Fruit fly (Drosophila melanogaster) whole organism, embryonic: Measurements from ENCODE around the gene CG13038.

Experiments
- Ada2b ChIP-seq: fragments of 200-800 bp; sonication (Bioruptor generic); IDR thresholded peaks from 2 replicates; pipeline ENCODE4 v1.3.6; 2022; ENCODE audit warnings: missing biosample characterization, missing genetic modification characterization
- Aef1 ChIP-seq: fragments of 200-800 bp; sonication (Bioruptor generic); IDR thresholded peaks from 3 replicates; pipeline ENCODE4 v1.3.6; 2022; ENCODE audit warnings: missing biosample characterization, missing genetic modification characterization
- CG10543 ChIP-seq: fragments of 200-800 bp; sonication (Bioruptor generic); optimal IDR thresholded peaks from 3 replicates; lab custom pipeline; 2017; ENCODE audit warnings: missing biosample characterization, mild to moderate bottlenecking, missing genetic modification characterization, moderate library complexity
- CG10565 ChIP-seq: fragments of 200-800 bp; sonication (Bioruptor generic); optimal IDR thresholded peaks from 3 replicates; lab custom pipeline; 2016; ENCODE audit warnings: missing biosample characterization, mild to moderate bottlenecking, missing genetic modification characterization
- CG12071 ChIP-seq: fragments of 200-800 bp; sonication (Bioruptor generic); optimal IDR thresholded peaks from 3 replicates; lab custom pipeline; 2018; ENCODE audit warnings: missing biosample characterization, mild to moderate bottlenecking, missing genetic modification characterization
- CG1233 ChIP-seq: fragments of 200-800 bp; sonication (Bioruptor generic); optimal IDR thresholded peaks from 4 replicates; lab custom pipeline; 2018; ENCODE audit warnings: missing biosample characterization, mild to moderate bottlenecking, missing genetic modification characterization
- CG13624 ChIP-seq: fragments of 200-800 bp; sonication (Bioruptor generic); optimal IDR thresholded peaks from 2 replicates; lab custom pipeline; 2016; ENCODE audit warnings: missing biosample characterization, missing genetic modification characterization
- CG13775 ChIP-seq: fragments of 200-800 bp; sonication (Bioruptor generic); optimal IDR thresholded peaks from 3 replicates; lab custom pipeline; 2017; ENCODE audit warnings: missing biosample characterization, mild to moderate bottlenecking, missing genetic modification characterization
- CG14710 ChIP-seq: fragments of 200-800 bp; sonication (Bioruptor generic); optimal IDR thresholded peaks from 3 replicates; lab custom pipeline; 2019; ENCODE audit warnings: missing biosample characterization, mild to moderate bottlenecking, missing genetic modification characterization, moderate library complexity
- CG14860 ChIP-seq: fragments of 200-800 bp; sonication (Bioruptor generic); IDR thresholded peaks from 3 replicates; pipeline ENCODE4 v1.3.6; 2022; ENCODE audit warnings: missing biosample characterization, missing genetic modification characterization; ENCODE audit not compliant: partially characterized antibody
- CG18764 ChIP-seq: fragments of 200-800 bp; sonication (Bioruptor generic); optimal IDR thresholded peaks from 3 replicates; lab custom pipeline; 2016; ENCODE audit warnings: missing biosample characterization, missing genetic modification characterization
- CG6683 ChIP-seq: fragments of 200-800 bp; sonication (Bioruptor generic); optimal IDR thresholded peaks from 2 replicates; lab custom pipeline; 2017; ENCODE audit warnings: missing biosample characterization, mild to moderate bottlenecking, missing genetic modification characterization, missing genetic modification reagents
- CG7271 ChIP-seq: fragments of 200-800 bp; sonication (Bioruptor generic); optimal IDR thresholded peaks from 2 replicates; lab custom pipeline; 2018; ENCODE audit warnings: missing biosample characterization, mild to moderate bottlenecking, missing genetic modification characterization, moderate library complexity
- CG7963 ChIP-seq: fragments of 200-800 bp; sonication (Bioruptor generic); IDR thresholded peaks from 3 replicates; pipeline ENCODE4 v1.3.6; 2022; ENCODE audit warnings: missing biosample characterization, missing genetic modification characterization; ENCODE audit not compliant: partially characterized antibody
- Chrac-16 ChIP-seq: fragments of 200-800 bp; sonication (Bioruptor generic); optimal IDR thresholded peaks from 3 replicates; lab custom pipeline; 2016; ENCODE audit warnings: missing biosample characterization, missing genetic modification characterization
- Dll ChIP-seq: fragments of 200-800 bp; sonication (Bioruptor generic); IDR thresholded peaks from 4 replicates; pipeline ENCODE4 v1.3.6; 2022; ENCODE audit warnings: missing biosample characterization, missing genetic modification characterization; ENCODE audit not compliant: partially characterized antibody
- ERR ChIP-seq: fragments of 200-800 bp; sonication (Bioruptor generic); optimal IDR thresholded peaks from 2 replicates; lab custom pipeline; 2016; ENCODE audit warnings: missing biosample characterization, missing genetic modification characterization
- HHEX ChIP-seq: fragments of 200-800 bp; sonication (Bioruptor generic); optimal IDR thresholded peaks from 3 replicates; lab custom pipeline; 2017; ENCODE audit warnings: missing biosample characterization, mild to moderate bottlenecking, missing genetic modification characterization, missing genetic modification reagents
- Lhr ChIP-seq: fragments of 200-800 bp; sonication (Bioruptor generic); optimal IDR thresholded peaks from 3 replicates; lab custom pipeline; 2017; ENCODE audit warnings: mild to moderate bottlenecking, missing biosample characterization, missing genetic modification reagents, missing genetic modification characterization
- NK7.1 ChIP-seq: fragments of 200-800 bp; sonication (Bioruptor generic); optimal IDR thresholded peaks from 3 replicates; lab custom pipeline; 2016; ENCODE audit warnings: missing biosample characterization, missing genetic modification characterization
- Neu2 ChIP-seq: fragments of 200-800 bp; sonication (Bioruptor generic); optimal IDR thresholded peaks from 3 replicates; lab custom pipeline; 2016; ENCODE audit warnings: missing biosample characterization, missing genetic modification characterization, borderline replicate concordance
- Sry-β ChIP-seq: fragments of 200-800 bp; sonication (Bioruptor generic); optimal IDR thresholded peaks from 2 replicates; lab custom pipeline; 2018; ENCODE audit warnings: missing biosample characterization, mild to moderate bottlenecking, missing genetic modification characterization, moderate library complexity
- Sry-δ ChIP-seq: fragments of 200-800 bp; sonication (Bioruptor generic); optimal IDR thresholded peaks from 2 replicates; lab custom pipeline; 2016; ENCODE audit warnings: missing biosample characterization, missing genetic modification characterization
- TFAM ChIP-seq: fragments of 200-800 bp; sonication (Bioruptor generic); optimal IDR thresholded peaks from 2 replicates; lab custom pipeline; 2017; ENCODE audit warnings: missing biosample characterization, missing genetic modification characterization, inconsistent platforms
- fd102C ChIP-seq: fragments of 200-800 bp; sonication (Bioruptor generic); optimal IDR thresholded peaks from 2 replicates; lab custom pipeline; 2018; ENCODE audit warnings: missing biosample characterization, mild to moderate bottlenecking, missing genetic modification characterization, moderate library complexity
- fu2 ChIP-seq: fragments of 200-800 bp; sonication (Bioruptor generic); optimal IDR thresholded peaks from 2 replicates; lab custom pipeline; 2016; ENCODE audit warnings: missing biosample characterization, missing genetic modification characterization
- gcm2 ChIP-seq: fragments of 200-800 bp; sonication (Bioruptor generic); optimal IDR thresholded peaks from 2 replicates; lab custom pipeline; 2016; ENCODE audit warnings: missing biosample characterization, missing genetic modification characterization
- gro ChIP-seq: fragments of 200-800 bp; sonication (Bioruptor generic); optimal IDR thresholded peaks from 2 replicates; lab custom pipeline; 2016; ENCODE audit warnings: missing biosample characterization, missing genetic modification characterization
- inv ChIP-seq: fragments of 200-800 bp; sonication (Bioruptor generic); IDR thresholded peaks from 2 replicates; pipeline ENCODE4 v1.3.6; 2022; ENCODE audit warnings: missing biosample characterization, missing genetic modification characterization; ENCODE audit not compliant: partially characterized antibody
- nerfin-1 ChIP-seq: fragments of 200-800 bp; sonication (Bioruptor generic); optimal IDR thresholded peaks from 3 replicates; lab custom pipeline; 2019; ENCODE audit warnings: missing biosample characterization, mild to moderate bottlenecking, missing genetic modification characterization, moderate library complexity
- nmo ChIP-seq: fragments of 200-800 bp; sonication (Bioruptor generic); optimal IDR thresholded peaks from 2 replicates; lab custom pipeline; 2018; ENCODE audit warnings: missing biosample characterization, mild to moderate bottlenecking, missing genetic modification characterization, moderate library complexity
- oc ChIP-seq: fragments of 200-800 bp; sonication (Bioruptor generic); optimal IDR thresholded peaks from 2 replicates; lab custom pipeline; 2018; ENCODE audit warnings: missing biosample characterization, mild to moderate bottlenecking, missing genetic modification characterization, moderate library complexity
- pan ChIP-seq, 4 experiments: fragments of >200 bp in 3 of 4; fragments of 200-800 bp in 1 of 4; sonication (Bioruptor generic) in 1 of 4; optimal IDR thresholded peaks in 3 of 4; IDR thresholded peaks in 1 of 4; 2 replicates each; pipeline versions ENCODE4 v1.3.6 to Lab custom; 2017 to 2022; ENCODE audit warnings: missing biosample characterization in 2 of 4, missing genetic modification characterization in 2 of 4, mixed read lengths in 1 of 4
- pnt ChIP-seq: fragments of 200-800 bp; sonication (Bioruptor generic); optimal IDR thresholded peaks from 3 replicates; lab custom pipeline; 2016; ENCODE audit warnings: missing biosample characterization, missing genetic modification characterization
- sc ChIP-seq, 3 experiments: fragments of >200 bp in 2 of 3; fragments of 200-800 bp in 1 of 3; sonication (Bioruptor generic) in 1 of 3; optimal IDR thresholded peaks; 2 replicates in 2 of 3; 3 replicates in 1 of 3; lab custom pipeline; 2017; ENCODE audit warnings: mild to moderate bottlenecking in 1 of 3, missing biosample characterization in 1 of 3, missing genetic modification characterization in 1 of 3, missing genetic modification reagents in 1 of 3
- sens-2 ChIP-seq: fragments of 200-800 bp; sonication (Bioruptor generic); IDR thresholded peaks from 2 replicates; pipeline ENCODE4 v1.3.6; 2022; ENCODE audit warnings: missing biosample characterization, missing genetic modification characterization
- seq ChIP-seq: fragments of 200-800 bp; sonication (Bioruptor generic); IDR thresholded peaks from 2 replicates; pipeline ENCODE4 v1.3.6; 2022; ENCODE audit warnings: missing biosample characterization, missing genetic modification characterization
- shn ChIP-seq: fragments of 200-800 bp; sonication (Bioruptor generic); optimal IDR thresholded peaks from 3 replicates; lab custom pipeline; 2016; ENCODE audit warnings: missing biosample characterization, missing genetic modification characterization
- slp2 ChIP-seq: fragments of 200-800 bp; sonication (Bioruptor generic); optimal IDR thresholded peaks from 2 replicates; lab custom pipeline; 2016; ENCODE audit warnings: missing biosample characterization, missing genetic modification characterization
- tx ChIP-seq: fragments of 200-800 bp; sonication (Bioruptor generic); optimal IDR thresholded peaks from 2 replicates; lab custom pipeline; 2016; ENCODE audit warnings: missing biosample characterization, missing genetic modification characterization
- unpg ChIP-seq: fragments of 200-800 bp; sonication (Bioruptor generic); optimal IDR thresholded peaks from 3 replicates; lab custom pipeline; 2018; ENCODE audit warnings: missing biosample characterization, mild to moderate bottlenecking, missing genetic modification characterization, moderate library complexity
- vvl ChIP-seq: fragments of 200-800 bp; sonication (Bioruptor generic); IDR thresholded peaks from 2 replicates; pipeline ENCODE4 v1.3.6; 2022; ENCODE audit warnings: missing biosample characterization, missing genetic modification characterization
- wdn ChIP-seq: fragments of 200-800 bp; sonication (Bioruptor generic); IDR thresholded peaks from 2 replicates; pipeline ENCODE4 v1.3.6; 2022; ENCODE audit warnings: missing biosample characterization, missing genetic modification characterization
- z ChIP-seq: fragments of 200-800 bp; sonication (Bioruptor generic); IDR thresholded peaks from 3 replicates; pipeline ENCODE4 v1.3.6; 2022; ENCODE audit warnings: missing biosample characterization, missing genetic modification characterization
- zf30C ChIP-seq: fragments of 200-800 bp; sonication (Bioruptor generic); optimal IDR thresholded peaks from 3 replicates; lab custom pipeline; 2018; ENCODE audit warnings: missing biosample characterization, mild to moderate bottlenecking, missing genetic modification characterization
- zfh1 ChIP-seq: fragments of 200-800 bp; sonication (Bioruptor generic); IDR thresholded peaks from 3 replicates; pipeline ENCODE4 v1.3.6; 2022; ENCODE audit warnings: missing biosample characterization, missing genetic modification characterization

Gene CG13038

dm6 chr3L:16329495-16329894, 1.8 kb upstream of the CG13038 start, which contains the start of gene CG33061:
CG33061 (plus strand) TSS chr3L:16329795.
- TF ChIP-seq CG6683 (GFP tag; lab: Kevin White, UChicago) = no peak
- TF ChIP-seq CG13775 (GFP tag; lab: Kevin White, UChicago) = no peak
- TF ChIP-seq CG13624 = no peak

- TF ChIP-seq CG18764 (GFP tag; lab: Kevin White, UChicago) (peak; percentile 27), tx (GFP tag; lab: Kevin White, UChicago) (peak; percentile 72), ERR (GFP tag; lab: Kevin White, UChicago) (no peak), CG1233 (GFP tag; lab: Kevin White, UChicago) (no peak), z (no peak), CG12071 (peak; percentile 56), CG7271 (tag; lab: Kevin White, UChicago) (no peak), gcm2 (GFP tag; lab: Kevin White, UChicago) (no peak), gro (GFP tag; lab: Kevin White, UChicago) (no peak), zfh1 (GFP tag; lab: Robert Waterston, UW) (no peak), unpg (GFP tag; lab: Kevin White, UChicago) (peak; percentile 67), NK7.1 (GFP tag; lab: Kevin White, UChicago) (no peak), Aef1 (GFP tag; lab: Robert Waterston, UW) (peak; percentile 64), CG14860 (no peak), vvl (GFP tag; lab: Robert Waterston, UW) (no peak), sc (optimal IDR thresholded peaks at IDR 0.05; lab: Kevin White, UChicago) (no peak), sc (GFP tag; optimal IDR thresholded peaks at IDR 0.05; lab: Kevin White, UChicago) (no peak), HHEX (GFP tag; lab: Kevin White, UChicago) (peak; percentile 59), fu2 (peak; percentile 47), shn (GFP tag; lab: Kevin White, UChicago) (peak; percentile 4), nmo (GFP tag; lab: Kevin White, UChicago) (peak; percentile 30), nerfin-1 (tag; lab: Kevin White, UChicago) (no peak), TFAM (GFP tag; lab: Kevin White, UChicago) (no peak), CG10565 (no peak), CG10543 (GFP tag; lab: Kevin White, UChicago) (peak; percentile 31), inv (GFP tag; lab: Robert Waterston, UW) (no peak), seq (GFP tag; lab: Robert Waterston, UW) (peak; percentile 74), Lhr (no peak), Ada2b (GFP tag; lab: Robert Waterston, UW) (peak; percentile 90), CG7963 (GFP tag; lab: Robert Waterston, UW) (no peak), Sry-β (GFP tag; lab: Kevin White, UChicago) (no peak), Sry-δ (GFP tag; lab: Kevin White, UChicago) (peak; percentile 32), CG14710 (tag; lab: Kevin White, UChicago) (no peak), CG13624 (no peak), oc (no peak), Dll (no peak), pnt (GFP tag; lab: Kevin White, UChicago) (no peak), fd102C (no peak), pan (optimal IDR thresholded peaks at IDR 0.05; lab: Kevin White, UChicago) (no peak), pan (GFP tag; optimal IDR thresholded peaks at IDR 0.05 in 1 of 2, IDR thresholded peaks at IDR 0.05 in 1 of 2) (no peak), sens-2 (GFP tag; lab: Robert Waterston, UW) (peak; percentile 52), Neu2 (no peak), wdn (GFP tag; lab: Robert Waterston, UW) (0 out of 2 replicates have a peak, but pooled peaks have one; percentile 60), slp2 (GFP tag; lab: Kevin White, UChicago) (peak; percentile 37), Chrac-16 (GFP tag; lab: Kevin White, UChicago) (peak; percentile 40), zf30C (GFP tag; lab: Kevin White, UChicago) (no peak)
Observed at dm6 chr3L:16328207-16328891, 656 bp upstream of the CG13038 start, which contains the start of gene CG13058. CG13058 (plus strand) TSS chr3L:16328841.
